Worm (Caenorhabditis elegans) whole organism, L2 larva: ENCODE results near the gene K08E3.2.

Source experiments
- R02D3.7 ChIP-seq: fragments of 150-350 bp; optimal IDR thresholded peaks from 2 replicates; lab custom pipeline; 2014; ENCODE audit warnings: missing biosample characterization, missing genetic modification characterization
- Y55F3AM.14 ChIP-seq: fragments of 200-800 bp; sonication (Bioruptor generic); optimal IDR thresholded peaks from 2 replicates; lab custom pipeline; 2018; ENCODE audit warnings: mild to moderate bottlenecking, missing genetic modification characterization, missing compliant biosample characterization
- ZK546.5 ChIP-seq: sonication (generic microtip); optimal IDR thresholded peaks from 2 replicates; lab custom pipeline; 2017; ENCODE audit warnings: missing biosample characterization, missing genetic modification characterization
- alr-1 ChIP-seq: fragments of 150-350 bp; optimal IDR thresholded peaks from 2 replicates; lab custom pipeline; 2014; ENCODE audit warnings: missing biosample characterization, missing genetic modification characterization
- aly-2 ChIP-seq: fragments of 150-350 bp; optimal IDR thresholded peaks from 2 replicates; lab custom pipeline; 2014; ENCODE audit warnings: missing biosample characterization, missing genetic modification characterization
- ama-1 ChIP-seq: fragments of 150-350 bp; optimal IDR thresholded peaks from 2 replicates; lab custom pipeline; 2018; ENCODE audit warnings: inconsistent platforms
- blmp-1 ChIP-seq: sonication (generic microtip); optimal IDR thresholded peaks from 2 replicates; lab custom pipeline; 2017; ENCODE audit warnings: missing genetic modification characterization, mild to moderate bottlenecking, missing compliant biosample characterization, antibody characterized with exemption, moderate library complexity; ENCODE audit not compliant: insufficient read depth
- ceh-16 ChIP-seq: fragments of 150-350 bp; optimal IDR thresholded peaks from 2 replicates; lab custom pipeline; 2014; ENCODE audit warnings: missing biosample characterization, missing genetic modification characterization
- ceh-82 ChIP-seq: fragments of 150-350 bp; optimal IDR thresholded peaks from 2 replicates; lab custom pipeline; 2014; ENCODE audit warnings: missing biosample characterization, missing genetic modification characterization
- dmd-4 ChIP-seq: sonication (generic microtip); optimal IDR thresholded peaks from 2 replicates; lab custom pipeline; 2017; ENCODE audit warnings: missing biosample characterization, missing genetic modification characterization
- elt-1 ChIP-seq: fragments of 150-350 bp; optimal IDR thresholded peaks from 2 replicates; lab custom pipeline; 2014; ENCODE audit warnings: missing biosample characterization, missing genetic modification characterization
- elt-3 ChIP-seq: sonication (generic microtip); optimal IDR thresholded peaks from 2 replicates; lab custom pipeline; 2017; ENCODE audit warnings: missing biosample characterization, missing genetic modification characterization
- gmeb-1 ChIP-seq: fragments of 150-350 bp; optimal IDR thresholded peaks from 2 replicates; lab custom pipeline; 2014; ENCODE audit warnings: missing biosample characterization, missing genetic modification characterization
- lin-11 ChIP-seq: fragments of 150-350 bp; sonication (generic microtip); optimal IDR thresholded peaks from 2 replicates; lab custom pipeline; 2014; ENCODE audit warnings: missing biosample characterization, missing genetic modification characterization, inconsistent platforms, mixed read lengths
- lin-13 ChIP-seq: fragments of 150-350 bp; optimal IDR thresholded peaks from 2 replicates; lab custom pipeline; 2014; ENCODE audit warnings: missing biosample characterization, missing genetic modification reagents, missing genetic modification characterization
- lsy-2 ChIP-seq, 2 experiments: fragments of 150-350 bp in 1 of 2; sonication (generic microtip) in 1 of 2; optimal IDR thresholded peaks; 2 replicates each; lab custom pipeline; 2014 to 2017; ENCODE audit warnings: missing biosample characterization in 2 of 2, missing genetic modification characterization in 2 of 2
- mab-5 ChIP-seq: fragments of 150-350 bp; optimal IDR thresholded peaks from 2 replicates; lab custom pipeline; 2014; ENCODE audit warnings: missing biosample characterization, missing genetic modification characterization
- mbf-1 ChIP-seq: sonication (generic microtip); optimal IDR thresholded peaks from 2 replicates; lab custom pipeline; 2017; ENCODE audit warnings: missing biosample characterization, missing genetic modification characterization
- mdl-1 ChIP-seq, 2 experiments: fragments of 150-350 bp in 1 of 2; sonication (generic microtip) in 1 of 2; optimal IDR thresholded peaks; 2 replicates each; lab custom pipeline; 2017; ENCODE audit warnings: missing biosample characterization in 2 of 2, missing genetic modification characterization in 2 of 2
- nhr-10 ChIP-seq: sonication (generic microtip); optimal IDR thresholded peaks from 2 replicates; lab custom pipeline; 2017; ENCODE audit warnings: missing biosample characterization, missing genetic modification characterization
- nhr-11 ChIP-seq: fragments of 150-350 bp; optimal IDR thresholded peaks from 2 replicates; lab custom pipeline; 2014; ENCODE audit warnings: missing biosample characterization, missing genetic modification characterization
- nhr-12 ChIP-seq: fragments of 150-350 bp; optimal IDR thresholded peaks from 2 replicates; lab custom pipeline; 2014; ENCODE audit warnings: missing biosample characterization, missing genetic modification characterization
- nhr-129 ChIP-seq: fragments of 150-350 bp; optimal IDR thresholded peaks from 2 replicates; lab custom pipeline; 2014; ENCODE audit warnings: missing biosample characterization, missing genetic modification characterization
- nhr-23 ChIP-seq: fragments of 150-350 bp; optimal IDR thresholded peaks from 2 replicates; lab custom pipeline; 2014; ENCODE audit warnings: missing biosample characterization, missing genetic modification reagents, missing genetic modification characterization
- nhr-237 ChIP-seq: fragments of 150-350 bp; optimal IDR thresholded peaks from 2 replicates; lab custom pipeline; 2014; ENCODE audit warnings: missing biosample characterization, missing genetic modification characterization
- nhr-25 ChIP-seq: fragments of 150-350 bp; sonication (generic microtip); optimal IDR thresholded peaks from 3 replicates; lab custom pipeline; 2014; ENCODE audit warnings: missing biosample characterization, missing genetic modification characterization
- nhr-6 ChIP-seq: fragments of 150-350 bp; optimal IDR thresholded peaks from 2 replicates; lab custom pipeline; 2014; ENCODE audit warnings: missing biosample characterization, missing genetic modification characterization
- nhr-77 ChIP-seq: fragments of 150-350 bp; optimal IDR thresholded peaks from 2 replicates; lab custom pipeline; 2014; ENCODE audit warnings: missing biosample characterization, missing genetic modification characterization
- peb-1 ChIP-seq: fragments of 150-350 bp; optimal IDR thresholded peaks from 2 replicates; lab custom pipeline; 2014; ENCODE audit warnings: missing biosample characterization, missing genetic modification characterization
- sem-4 ChIP-seq: fragments of 150-350 bp; optimal IDR thresholded peaks from 2 replicates; lab custom pipeline; 2014; ENCODE audit warnings: missing biosample characterization, missing genetic modification reagents, missing genetic modification characterization
- sma-3 ChIP-seq: sonication (generic microtip); optimal IDR thresholded peaks from 2 replicates; lab custom pipeline; 2016; ENCODE audit warnings: missing genetic modification reagents, missing genetic modification characterization, missing compliant biosample characterization
- unc-39 ChIP-seq: fragments of 150-350 bp; optimal IDR thresholded peaks from 2 replicates; lab custom pipeline; 2014; ENCODE audit warnings: missing biosample characterization, missing genetic modification characterization
- unc-62 ChIP-seq: fragments of 150-350 bp; optimal IDR thresholded peaks from 2 replicates; lab custom pipeline; 2014; ENCODE audit warnings: missing biosample characterization, missing genetic modification reagents, missing genetic modification characterization
- zag-1 ChIP-seq: fragments of 150-350 bp; optimal IDR thresholded peaks from 2 replicates; lab custom pipeline; 2014; ENCODE audit warnings: missing biosample characterization, missing genetic modification characterization
- ztf-1 ChIP-seq: fragments of 200-800 bp; sonication (Bioruptor generic); conservative IDR thresholded peaks from 2 replicates; pipeline ENCODE4 v1.3.6; 2022; ENCODE audit warnings: missing genetic modification characterization, missing compliant biosample characterization
- ztf-11 ChIP-seq: sonication (generic microtip); optimal IDR thresholded peaks from 2 replicates; lab custom pipeline; 2017; ENCODE audit warnings: missing biosample characterization, missing genetic modification characterization
- ztf-4 ChIP-seq: fragments of 150-350 bp; optimal IDR thresholded peaks from 2 replicates; lab custom pipeline; 2014; ENCODE audit warnings: missing biosample characterization, missing genetic modification characterization

Gene K08E3.2

ce11 chrIII:13748312-13748711 is at the start of gene K08E3.2:
K08E3.2 (minus strand) TSS chrIII:13748686.
- no peak for TF ChIP-seq gmeb-1 (tag; lab: Kevin White, UChicago)
- TF ChIP-seq Y55F3AM.14 = no peak
- no peak for TF ChIP-seq lsy-2 (tag; optimal IDR thresholded peaks at IDR 0.05; lab: Kevin White, UChicago)
- no peak for TF ChIP-seq nhr-237 (tag; lab: Kevin White, UChicago)
- no peak for TF ChIP-seq ceh-16 (tag; lab: Kevin White, UChicago)
- no peak for TF ChIP-seq alr-1 (tag; lab: Kevin White, UChicago)
- TF ChIP-seq ZK546.5 (tag; lab: Kevin White, UChicago) = no peak
- no peak for TF ChIP-seq unc-39 (tag; lab: Kevin White, UChicago)
- no peak for TF ChIP-seq sma-3 (GFP tag; lab: Kevin White, UChicago)
- TF ChIP-seq ztf-11 (tag; lab: Kevin White, UChicago) = no peak
- TF ChIP-seq nhr-77 = no peak
- TF ChIP-seq elt-3 (tag; lab: Kevin White, UChicago) = no peak
- no peak for TF ChIP-seq lin-11 (tag; lab: Kevin White, UChicago)

ce11 chrIII:13780199-13780706 is 31.8 kb upstream of the K08E3.2 start, which contains the start of gene pot-3:
pot-3 (plus strand) TSS chrIII:13780215.
- TF ChIP-seq nhr-23 (tag; lab: Kevin White, UChicago) (peak; percentile 85), elt-3 (tag; lab: Kevin White, UChicago) (no peak), lsy-2 (tag; optimal IDR thresholded peaks at IDR 0.05; lab: Kevin White, UChicago) (no peak)

ce11 chrIII:13779360-13780093 is 31.0 kb upstream of the K08E3.2 start:
- no peak for TF ChIP-seq nhr-77
- peak; percentile 63 for TF ChIP-seq peb-1 (tag; lab: Kevin White, UChicago)
- peak; percentile 3 for TF ChIP-seq nhr-12 (tag; lab: Kevin White, UChicago)
- TF ChIP-seq, all 48 proteins: peak for 2

- TF ChIP-seq mdl-1 (tag; optimal IDR thresholded peaks at IDR 0.05; lab: Kevin White, UChicago) (peak in 1 of 2 experiments; percentile 21), ztf-11 (tag; lab: Kevin White, UChicago) (peak; percentile 36), mbf-1 (tag; lab: Kevin White, UChicago) (peak; percentile 48), elt-1 (no peak), nhr-12 (tag; lab: Kevin White, UChicago) (peak; percentile 60), alr-1 (tag; lab: Kevin White, UChicago) (no peak), lin-11 (tag; lab: Kevin White, UChicago) (no peak)
- TF ChIP-seq, all 48 proteins: peak for 4
These were observed 30.3 kb upstream of the K08E3.2 start for ce11 chrIII:13778816-13779215.

- TF ChIP-seq nhr-6 (tag; lab: Kevin White, UChicago) (no peak), ztf-1 (GFP tag; lab: Robert Waterston, UW) (no peak), lsy-2 (tag; optimal IDR thresholded peaks at IDR 0.05; lab: Kevin White, UChicago) (no peak), unc-62 (no peak), blmp-1 (tag; lab: Kevin White, UChicago) (no peak), nhr-77 (no peak), dmd-4 (tag; lab: Kevin White, UChicago) (no peak), gmeb-1 (tag; lab: Kevin White, UChicago) (no peak), unc-39 (tag; lab: Kevin White, UChicago) (no peak), nhr-23 (tag; lab: Kevin White, UChicago) (no peak), ztf-4 (no peak), zag-1 (no peak), mdl-1 (tag; optimal IDR thresholded peaks at IDR 0.05; lab: Kevin White, UChicago) (no peak)
- TF ChIP-seq, all 48 proteins: peak for 0
These were observed 24.4 kb upstream of the K08E3.2 start, which contains the start of gene mdt-29 for ce11 chrIII:13772876-13773275. mdt-29 (plus strand) TSS chrIII:13773176.

- TF ChIP-seq nhr-77 = no peak
- TF ChIP-seq gmeb-1 (tag; lab: Kevin White, UChicago) = peak; percentile 76
- no peak for TF ChIP-seq ztf-1 (GFP tag; lab: Robert Waterston, UW)
- no peak for TF ChIP-seq R02D3.7 (tag; lab: Kevin White, UChicago)
- no peak for TF ChIP-seq lsy-2 (tag; optimal IDR thresholded peaks at IDR 0.05; lab: Kevin White, UChicago)
- TF ChIP-seq ztf-11 (tag; lab: Kevin White, UChicago) = no peak
- TF ChIP-seq dmd-4 (tag; lab: Kevin White, UChicago) = no peak
- no peak for TF ChIP-seq nhr-11 (tag; lab: Kevin White, UChicago)
- TF ChIP-seq sem-4 = no peak
- no peak for TF ChIP-seq Y55F3AM.14
- TF ChIP-seq mab-5 (tag; lab: Kevin White, UChicago) = no peak
- no peak for TF ChIP-seq peb-1 (tag; lab: Kevin White, UChicago)
- TF ChIP-seq nhr-23 (tag; lab: Kevin White, UChicago) = no peak
- TF ChIP-seq nhr-12 (tag; lab: Kevin White, UChicago) = no peak
- no peak for TF ChIP-seq elt-3 (tag; lab: Kevin White, UChicago)
- no peak for TF ChIP-seq nhr-237 (tag; lab: Kevin White, UChicago)
- peak; percentile 74 for TF ChIP-seq lin-13
- no peak for TF ChIP-seq ztf-4
- no peak for TF ChIP-seq ZK546.5 (tag; lab: Kevin White, UChicago)
- no peak for TF ChIP-seq ama-1
- no peak for TF ChIP-seq nhr-10 (tag; lab: Kevin White, UChicago)
- TF ChIP-seq mbf-1 (tag; lab: Kevin White, UChicago) = no peak
- peak; percentile 28 for TF ChIP-seq nhr-25 (tag; lab: Kevin White, UChicago)
- TF ChIP-seq ceh-82 (tag; lab: Kevin White, UChicago) = no peak
- no peak for TF ChIP-seq ceh-16 (tag; lab: Kevin White, UChicago)
- TF ChIP-seq sma-3 (GFP tag; lab: Kevin White, UChicago) = peak; percentile 23
- peak; percentile 71 for TF ChIP-seq nhr-129 (tag; lab: Kevin White, UChicago)
- no peak for TF ChIP-seq aly-2 (tag; lab: Kevin White, UChicago)
- TF ChIP-seq unc-39 (tag; lab: Kevin White, UChicago) = no peak
These were observed 22.7 kb upstream of the K08E3.2 start, which contains the start of the genes cyk-4 and pdr-1 for ce11 chrIII:13771145-13771544. cyk-4 (minus strand) TSS chrIII:13771224. pdr-1 (plus strand) TSS chrIII:13771513.
